Fruit fly (Drosophila melanogaster): ENCODE data around the gene Las.

Las gene

DNA sequence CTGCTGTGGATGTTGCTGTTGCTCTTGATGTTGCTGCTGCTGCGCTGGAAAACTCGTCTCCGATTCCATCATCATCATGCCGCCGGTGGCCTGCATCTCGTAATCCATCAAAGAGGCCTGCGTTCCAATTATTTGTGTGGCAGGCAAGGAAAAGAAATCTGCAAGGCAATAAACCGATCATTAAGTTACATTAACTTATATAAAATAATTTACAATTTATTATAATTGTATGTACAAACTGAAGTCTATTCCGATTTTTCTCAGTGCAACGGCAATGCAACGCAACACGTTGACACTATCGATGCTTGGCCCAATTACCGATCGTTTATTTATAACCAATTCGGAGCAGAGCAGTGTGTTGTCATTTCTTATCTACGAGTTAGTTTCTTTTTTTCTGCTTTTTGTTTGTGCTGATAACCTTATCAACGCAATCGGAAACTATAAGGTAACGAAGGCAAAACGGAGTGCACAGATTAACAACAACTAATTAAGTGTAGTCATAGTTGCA lies 38.9 kb upstream of the Las start (continued):
- TF ChIP-seq CG1233 (GFP tag; optimal IDR thresholded peaks at IDR 0.05) (peak; percentile 19), Fer3 (tag; optimal IDR thresholded peaks at IDR 0.05) (peak; percentile 1), CG11456 (GFP tag; IDR thresholded peaks at IDR 0.05) (no peak), CG33557 (GFP tag; optimal IDR thresholded peaks at IDR 0.05) (no peak), TFAM (GFP tag; optimal IDR thresholded peaks at IDR 0.05) (no peak), nerfin-2 (GFP tag; IDR thresholded peaks at IDR 0.05; ENCODE audit: partially characterized antibody) (no peak), Hmx (GFP tag; optimal IDR thresholded peaks at IDR 0.05) (no peak), Dp (GFP tag; optimal IDR thresholded peaks at IDR 0.05) (no peak), slbo (GFP tag; IDR thresholded peaks at IDR 0.05) (peak; percentile 42; the same call in 1 of the 2 replicates), CG12071 (GFP tag; optimal IDR thresholded peaks at IDR 0.05) (peak; percentile 43), gro (GFP tag; optimal IDR thresholded peaks at IDR 0.05) (no peak), slp2 (GFP tag; optimal IDR thresholded peaks at IDR 0.05) (no peak), CG2129 (GFP tag; IDR thresholded peaks at IDR 0.05; ENCODE audit: partially characterized antibody) (no peak), CG32767 (GFP tag; IDR thresholded peaks at IDR 0.05) (no peak), CG16813 (GFP tag; IDR thresholded peaks at IDR 0.05; ENCODE audit: partially characterized antibody) (no peak), CG9727 (GFP tag; optimal IDR thresholded peaks at IDR 0.05) (peak; percentile 24), pan (optimal IDR thresholded peaks at IDR 0.05) (no peak), pan (GFP tag; optimal IDR thresholded peaks at IDR 0.05 in 1 of 2, IDR thresholded peaks at IDR 0.05 in 1 of 2) (peak in 1 of 2 experiments; percentile 69), CG7357 (GFP tag; IDR thresholded peaks at IDR 0.05) (no peak), Camta (GFP tag; optimal IDR thresholded peaks at IDR 0.05) (no peak), CG15269 (tag; optimal IDR thresholded peaks at IDR 0.05) (peak; percentile 56), chn (GFP tag; optimal IDR thresholded peaks at IDR 0.05) (no peak), crp (GFP tag; optimal IDR thresholded peaks at IDR 0.05) (no peak), CG4424 (GFP tag; optimal IDR thresholded peaks at IDR 0.05) (peak; percentile 19), Med (GFP tag) (peak; percentile 76), H15 (GFP tag; IDR thresholded peaks at IDR 0.05) (no peak), CG34376 (GFP tag; optimal IDR thresholded peaks at IDR 0.05) (peak; percentile 67), CG5245 (GFP tag; optimal IDR thresholded peaks at IDR 0.05) (peak; percentile 46), br (optimal IDR thresholded peaks at IDR 0.05) (no peak), h (optimal IDR thresholded peaks at IDR 0.05) (no peak), nau (GFP tag; optimal IDR thresholded peaks at IDR 0.05) (peak; percentile 11), CG6175 (GFP tag; IDR thresholded peaks at IDR 0.05) (no peak), oc (tag; optimal IDR thresholded peaks at IDR 0.05) (peak; percentile 14), Dbx (GFP tag; IDR thresholded peaks at IDR 0.05) (no peak), dm (GFP tag; optimal IDR thresholded peaks at IDR 0.05) (no peak), sc (optimal IDR thresholded peaks at IDR 0.05) (no peak), sc (GFP tag; optimal IDR thresholded peaks at IDR 0.05) (peak; percentile 14), Ravus (GFP tag; IDR thresholded peaks at IDR 0.05) (no peak), CG2712 (tag; optimal IDR thresholded peaks at IDR 0.05) (peak; percentile 57), MESR4 (GFP tag; optimal IDR thresholded peaks at IDR 0.05) (no peak), CG6765 (GFP tag; optimal IDR thresholded peaks at IDR 0.05) (no peak), tap (tag; optimal IDR thresholded peaks at IDR 0.05) (peak; percentile 68), CG18476 (GFP tag; optimal IDR thresholded peaks at IDR 0.05) (peak; percentile 6), CG7987 (GFP tag; optimal IDR thresholded peaks at IDR 0.05) (peak; percentile 5), usp (GFP tag; optimal IDR thresholded peaks at IDR 0.05) (no peak), CG9437 (GFP tag; optimal IDR thresholded peaks at IDR 0.05) (no peak), CG11695 (GFP tag; IDR thresholded peaks at IDR 0.05) (peak; percentile 66; the same call in 2 of the 3 replicates), gsb-n (tag; optimal IDR thresholded peaks at IDR 0.05) (peak; percentile 42), CG10543 (GFP tag; optimal IDR thresholded peaks at IDR 0.05) (no peak), abd-A (tag; optimal IDR thresholded peaks at IDR 0.05) (no peak), CG17612 (GFP tag; IDR thresholded peaks at IDR 0.05) (no peak), Neu2 (GFP tag; optimal IDR thresholded peaks at IDR 0.05; ENCODE audit: borderline replicate concordance) (no peak)

Data from whole organism, embryonic.